Worm (Caenorhabditis elegans) whole organism, late embryonic: ENCODE data around the gene R144.11.
A peak's percentile ranks its signal among the peaks of the same experiment; 100 is the strongest.
"Not testable (repeated sequence)": the region's sequence is repeated elsewhere in the genome, so short reads cannot be mapped to it uniquely, and the experiment has no call there.

Experiments used
- C08G9.2 ChIP-seq: sonication (generic microtip); optimal IDR thresholded peaks from 2 replicates; lab custom pipeline; 2016; ENCODE audit warnings: mild to moderate bottlenecking, missing genetic modification characterization, moderate library complexity, missing compliant biosample characterization
- C38D4.7 ChIP-seq: fragments of 200-800 bp; sonication (Bioruptor generic); optimal IDR thresholded peaks from 2 replicates; lab custom pipeline; 2018; ENCODE audit warnings: mild to moderate bottlenecking, missing genetic modification characterization, moderate library complexity, missing compliant biosample characterization
- K02D7.2 ChIP-seq: sonication (generic microtip); optimal IDR thresholded peaks from 2 replicates; lab custom pipeline; 2017; ENCODE audit warnings: mild to moderate bottlenecking, missing genetic modification characterization, missing compliant biosample characterization
- T23F11.4 ChIP-seq: fragments of 200-800 bp; sonication (Bioruptor generic); optimal IDR thresholded peaks from 2 replicates; lab custom pipeline; 2018; ENCODE audit warnings: mild to moderate bottlenecking, missing genetic modification characterization, missing compliant biosample characterization
- Y22D7AL.16 ChIP-seq: sonication (generic microtip); optimal IDR thresholded peaks from 2 replicates; lab custom pipeline; 2016; ENCODE audit warnings: missing genetic modification characterization, missing compliant biosample characterization
- ahr-1 ChIP-seq: sonication (generic microtip); optimal IDR thresholded peaks from 2 replicates; lab custom pipeline; 2016; ENCODE audit warnings: missing genetic modification characterization, missing compliant biosample characterization
- ama-1 ChIP-seq: fragments of 150-350 bp; optimal IDR thresholded peaks from 2 replicates; lab custom pipeline; 2014
- ceh-14 ChIP-seq: sonication (generic microtip); optimal IDR thresholded peaks from 2 replicates; lab custom pipeline; 2016; ENCODE audit warnings: missing genotype, missing genetic modification characterization, missing compliant biosample characterization
- ceh-2 ChIP-seq: sonication (generic microtip); optimal IDR thresholded peaks from 2 replicates; lab custom pipeline; 2016; ENCODE audit warnings: missing genotype, missing genetic modification characterization, missing compliant biosample characterization
- ceh-24 ChIP-seq: sonication (generic microtip); optimal IDR thresholded peaks from 2 replicates; lab custom pipeline; 2016; ENCODE audit warnings: mild to moderate bottlenecking, missing genetic modification characterization, missing compliant biosample characterization
- ceh-30 ChIP-seq: fragments of 150-350 bp; optimal IDR thresholded peaks from 2 replicates; lab custom pipeline; 2014; ENCODE audit warnings: missing biosample characterization, missing genetic modification characterization
- ceh-34 ChIP-seq: sonication (generic microtip); optimal IDR thresholded peaks from 2 replicates; lab custom pipeline; 2016; ENCODE audit warnings: mild to moderate bottlenecking, missing genetic modification characterization, missing compliant biosample characterization
- ceh-45 ChIP-seq: fragments of 200-800 bp; sonication (Bioruptor generic); IDR thresholded peaks from 2 replicates; pipeline ENCODE4 v1.3.6; 2022; ENCODE audit warnings: missing genetic modification reagents, missing genetic modification characterization, missing compliant biosample characterization
- ceh-48 ChIP-seq: sonication (generic microtip); optimal IDR thresholded peaks from 2 replicates; lab custom pipeline; 2016; ENCODE audit warnings: missing genetic modification characterization, inconsistent platforms, missing compliant biosample characterization
- ceh-9 ChIP-seq: sonication (generic microtip); optimal IDR thresholded peaks from 2 replicates; lab custom pipeline; 2016; ENCODE audit warnings: mild to moderate bottlenecking, missing genetic modification characterization, inconsistent platforms, missing compliant biosample characterization
- che-1 ChIP-seq: sonication (generic microtip); optimal IDR thresholded peaks from 2 replicates; lab custom pipeline; 2016; ENCODE audit warnings: mild to moderate bottlenecking, missing genetic modification characterization, missing compliant biosample characterization
- dmd-4 ChIP-seq: sonication (generic microtip); optimal IDR thresholded peaks from 2 replicates; lab custom pipeline; 2016; ENCODE audit warnings: borderline replicate concordance, missing genetic modification characterization, missing compliant biosample characterization
- elt-2 ChIP-seq: sonication (generic microtip); optimal IDR thresholded peaks from 2 replicates; lab custom pipeline; 2016; ENCODE audit warnings: missing genetic modification reagents, missing genetic modification characterization, missing compliant biosample characterization
- elt-4 ChIP-seq: sonication (generic microtip); optimal IDR thresholded peaks from 2 replicates; lab custom pipeline; 2016; ENCODE audit warnings: missing genetic modification characterization, missing compliant biosample characterization
- eyg-1 ChIP-seq: sonication (generic microtip); optimal IDR thresholded peaks from 2 replicates; lab custom pipeline; 2016; ENCODE audit warnings: missing genotype, missing genetic modification characterization, missing compliant biosample characterization
- fkh-10 ChIP-seq: fragments of 150-350 bp; optimal IDR thresholded peaks from 2 replicates; lab custom pipeline; 2014; ENCODE audit warnings: missing biosample characterization, missing genetic modification reagents, missing genetic modification characterization
- fkh-6 ChIP-seq: sonication (generic microtip); optimal IDR thresholded peaks from 2 replicates; lab custom pipeline; 2016; ENCODE audit warnings: missing genetic modification characterization, missing compliant biosample characterization
- gmeb-2 ChIP-seq: sonication (generic microtip); optimal IDR thresholded peaks from 2 replicates; lab custom pipeline; 2016; ENCODE audit warnings: missing genetic modification characterization, inconsistent platforms, missing compliant biosample characterization
- hlh-13 ChIP-seq: fragments of 200-800 bp; sonication (Bioruptor generic); optimal IDR thresholded peaks from 2 replicates; lab custom pipeline; 2018; ENCODE audit warnings: mild to moderate bottlenecking, missing genetic modification characterization, missing compliant biosample characterization
- hlh-15 ChIP-seq: sonication (generic microtip); optimal IDR thresholded peaks from 2 replicates; lab custom pipeline; 2016; ENCODE audit warnings: missing genetic modification characterization, missing compliant biosample characterization
- hlh-30 ChIP-seq: sonication (generic microtip); optimal IDR thresholded peaks from 2 replicates; lab custom pipeline; 2017; ENCODE audit warnings: antibody characterized with exemption, missing genetic modification characterization, missing compliant biosample characterization; ENCODE audit not compliant: insufficient read depth
- hlh-6 ChIP-seq: sonication (generic microtip); optimal IDR thresholded peaks from 2 replicates; lab custom pipeline; 2016; ENCODE audit warnings: missing genotype, missing genetic modification characterization, missing compliant biosample characterization
- lim-6 ChIP-seq: sonication (generic microtip); optimal IDR thresholded peaks from 2 replicates; lab custom pipeline; 2016; ENCODE audit warnings: missing genetic modification characterization, missing compliant biosample characterization
- lin-11 ChIP-seq: fragments of 200-800 bp; sonication (Bioruptor generic); optimal IDR thresholded peaks from 2 replicates; lab custom pipeline; 2018; ENCODE audit warnings: mild to moderate bottlenecking, missing genetic modification characterization, missing compliant biosample characterization
- mec-3 ChIP-seq: sonication (generic microtip); optimal IDR thresholded peaks from 2 replicates; lab custom pipeline; 2016; ENCODE audit warnings: borderline replicate concordance, missing genetic modification characterization, missing compliant biosample characterization
- nhr-11 ChIP-seq: fragments of 150-350 bp; optimal IDR thresholded peaks from 2 replicates; lab custom pipeline; 2014; ENCODE audit warnings: missing biosample characterization, missing genetic modification characterization
- odd-2 ChIP-seq: sonication (generic microtip); optimal IDR thresholded peaks from 2 replicates; lab custom pipeline; 2017; ENCODE audit warnings: antibody characterized with exemption, mild to moderate bottlenecking, missing genetic modification characterization, missing compliant biosample characterization
- pag-3 ChIP-seq: sonication (generic microtip); optimal IDR thresholded peaks from 2 replicates; lab custom pipeline; 2016; ENCODE audit warnings: missing compliant biosample characterization, missing genetic modification characterization, borderline replicate concordance
- pax-1 ChIP-seq: fragments of 150-350 bp; optimal IDR thresholded peaks from 2 replicates; lab custom pipeline; 2014; ENCODE audit warnings: missing biosample characterization, missing genetic modification characterization
- pha-2 ChIP-seq: sonication (generic microtip); optimal IDR thresholded peaks from 2 replicates; lab custom pipeline; 2017; ENCODE audit warnings: mild to moderate bottlenecking, missing genetic modification characterization, missing compliant biosample characterization
- pqm-1 ChIP-seq: sonication (generic microtip); optimal IDR thresholded peaks from 2 replicates; lab custom pipeline; 2016; ENCODE audit warnings: missing genetic modification characterization, missing compliant biosample characterization
- ref-2 ChIP-seq: sonication (generic microtip); optimal IDR thresholded peaks from 2 replicates; lab custom pipeline; 2016; ENCODE audit warnings: missing genetic modification characterization, missing compliant biosample characterization
- sdc-2 ChIP-seq: sonication (generic microtip); optimal IDR thresholded peaks from 2 replicates; lab custom pipeline; 2016; ENCODE audit warnings: missing genotype, missing genetic modification characterization, missing compliant biosample characterization
- sox-2 ChIP-seq: fragments of 200-800 bp; sonication (Bioruptor generic); IDR thresholded peaks from 2 replicates; pipeline ENCODE4 v1.3.6; 2022; ENCODE audit warnings: missing genetic modification reagents, missing genetic modification characterization, missing compliant biosample characterization
- syd-9 ChIP-seq: sonication (generic microtip); optimal IDR thresholded peaks from 2 replicates; lab custom pipeline; 2016; ENCODE audit warnings: mild to moderate bottlenecking, missing genetic modification characterization, moderate library complexity, missing compliant biosample characterization
- ttx-3 ChIP-seq: sonication (generic microtip); optimal IDR thresholded peaks from 2 replicates; lab custom pipeline; 2016; ENCODE audit warnings: missing genetic modification reagents, missing genetic modification characterization, missing compliant biosample characterization
- unc-42 ChIP-seq: sonication (generic microtip); optimal IDR thresholded peaks from 2 replicates; lab custom pipeline; 2016; ENCODE audit warnings: missing genotype, missing genetic modification characterization, missing compliant biosample characterization
- unc-55 ChIP-seq: sonication (generic microtip); optimal IDR thresholded peaks from 2 replicates; lab custom pipeline; 2017; ENCODE audit warnings: missing biosample characterization, missing genetic modification reagents, missing genetic modification characterization
- ztf-16 ChIP-seq: sonication (generic microtip); optimal IDR thresholded peaks from 2 replicates; lab custom pipeline; 2017; ENCODE audit warnings: missing genetic modification characterization, missing compliant biosample characterization

R144.11 gene

DNA sequence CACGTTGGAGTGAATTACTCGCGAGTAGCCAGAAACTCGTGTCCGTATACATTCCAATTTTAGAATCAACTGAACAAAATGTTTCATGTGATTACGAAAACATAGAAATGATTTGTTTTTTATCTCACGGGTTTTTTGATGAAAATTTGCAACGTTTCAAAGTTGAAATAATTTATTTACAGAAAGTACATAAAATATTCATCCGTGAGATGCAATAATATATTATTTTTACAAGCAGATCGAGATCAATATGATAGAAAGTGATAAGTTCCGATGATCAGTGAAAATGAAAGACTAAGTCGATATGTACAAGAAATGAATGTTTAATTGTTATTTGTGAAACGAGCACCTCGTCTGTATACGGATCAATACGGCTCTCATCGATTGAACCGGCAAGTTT lies 28.3 kb downstream of the R144.11 start, which contains the start of gene C27F2.6:
TSS of gene C27F2.6 (minus strand) at position 101 of the 400 bp plus-strand sequence.
- TF ChIP-seq unc-55 (GFP tag; lab: Kevin White, UChicago); C08G9.2 (tag; lab: Kevin White, UChicago); che-1: not testable (repeated sequence)

ce11 chrIII:4968146-4968545 lies 40.5 kb downstream of the R144.11 start:
- TF ChIP-seq fkh-10 (GFP tag; lab: Kevin White, UChicago) (no peak), elt-4 (tag; lab: Kevin White, UChicago) (no peak), gmeb-2 (tag; lab: Kevin White, UChicago) (no peak), pha-2 (no peak), sdc-2 (tag; lab: Kevin White, UChicago) (no peak), nhr-11 (tag; lab: Kevin White, UChicago) (no peak)

DNA sequence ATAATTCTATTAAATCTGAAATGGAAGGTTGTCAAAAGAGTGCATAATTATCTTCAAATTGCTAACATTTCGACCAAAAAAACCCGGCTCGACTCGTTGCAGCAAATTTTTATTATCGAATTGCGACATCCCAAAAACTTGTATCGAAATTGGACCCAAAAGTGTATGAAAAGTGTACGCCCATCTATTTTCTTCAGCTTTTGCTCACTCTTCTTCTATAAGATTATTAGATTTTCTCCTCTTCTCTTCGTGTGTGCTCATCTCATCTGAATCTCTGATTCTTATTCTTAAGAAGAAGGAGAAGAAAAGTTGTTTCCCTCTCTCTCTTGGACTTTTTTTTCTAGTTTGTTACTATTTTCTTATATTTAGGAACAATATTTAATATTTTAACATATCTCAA lies 41.4 kb downstream of the R144.11 start:
- no peak for TF ChIP-seq mec-3 (tag; lab: Kevin White, UChicago)
- no peak for TF ChIP-seq odd-2 (tag; lab: Kevin White, UChicago)
- TF ChIP-seq unc-42, result peak; percentile 97
- no peak for TF ChIP-seq hlh-30

DNA sequence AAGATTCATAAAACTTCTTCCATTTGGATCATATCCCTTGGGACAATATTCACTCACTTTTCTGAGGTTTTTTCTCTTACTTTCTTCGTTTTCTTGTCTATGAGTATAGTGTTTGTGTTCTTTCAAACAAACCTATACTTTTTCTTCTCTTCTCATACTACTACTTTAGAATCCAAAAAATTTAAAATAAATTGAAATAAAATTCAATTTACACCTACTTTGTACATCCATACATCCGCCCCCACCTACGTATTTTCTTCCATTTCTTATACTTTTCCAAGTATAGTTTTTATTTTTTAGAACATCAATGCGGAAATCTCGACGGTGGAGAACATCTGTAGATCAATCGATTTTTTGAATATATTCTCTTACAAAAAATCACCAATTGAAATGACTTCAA lies 43.4 kb downstream of the R144.11 start, which contains the start of gene nca-2:
TSS of gene nca-2 (plus strand) at position 301 of the 400 bp plus-strand sequence.
- no peak for TF ChIP-seq dmd-4
- no peak for TF ChIP-seq ceh-2 (tag; lab: Kevin White, UChicago)
- TF ChIP-seq elt-2 (tag; lab: Kevin White, UChicago), result no peak
- no peak for TF ChIP-seq ztf-16 (tag; lab: Kevin White, UChicago)
- no peak for TF ChIP-seq C08G9.2 (tag; lab: Kevin White, UChicago)
- no peak for TF ChIP-seq ceh-14 (tag; lab: Kevin White, UChicago)
- no peak for TF ChIP-seq mec-3 (tag; lab: Kevin White, UChicago)
- no peak for TF ChIP-seq ceh-9 (tag; lab: Kevin White, UChicago)
- no peak for TF ChIP-seq ceh-30 (tag; lab: Kevin White, UChicago)
- no peak for TF ChIP-seq eyg-1 (tag; lab: Kevin White, UChicago)
- TF ChIP-seq pha-2, result no peak
- TF ChIP-seq hlh-6 (tag; lab: Kevin White, UChicago), result no peak
- TF ChIP-seq fkh-10 (GFP tag; lab: Kevin White, UChicago), result no peak
- no peak for TF ChIP-seq ahr-1 (tag; lab: Kevin White, UChicago)
- TF ChIP-seq pax-1 (tag; lab: Kevin White, UChicago), result no peak
- no peak for TF ChIP-seq hlh-13 (GFP tag; lab: Kevin White, UChicago)
- no peak for TF ChIP-seq pag-3 (tag; lab: Kevin White, UChicago)
- no peak for TF ChIP-seq K02D7.2

DNA sequence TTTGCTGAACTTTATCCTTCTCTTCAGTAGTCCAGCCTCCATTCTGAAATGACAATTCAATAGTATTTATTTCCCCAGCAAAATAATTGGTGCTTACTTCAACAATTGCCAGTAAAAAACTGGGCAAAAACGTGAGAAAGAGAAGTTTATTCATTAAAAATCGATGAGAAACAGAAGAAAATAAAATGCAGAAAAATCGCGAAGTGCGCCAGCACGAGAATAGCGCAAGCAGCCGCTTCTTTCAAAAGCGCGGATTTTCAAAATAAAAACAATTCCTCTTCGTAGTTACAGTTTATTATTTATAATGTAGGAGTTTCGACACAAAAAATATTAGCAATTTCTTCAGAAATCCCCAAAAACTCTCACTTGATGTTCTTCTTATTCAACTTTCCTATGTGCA lies 45.7 kb downstream of the R144.11 start, which contains the start of gene C27F2.9:
TSS of gene C27F2.9 (minus strand) at position 159 of the 400 bp plus-strand sequence.
- TF ChIP-seq dmd-4, result no peak
- peak; percentile 81 for TF ChIP-seq ceh-48 (tag; lab: Kevin White, UChicago)
- TF ChIP-seq ama-1 (lab: Kevin White, UChicago), result no peak
- TF ChIP-seq T23F11.4 (GFP tag; lab: Kevin White, UChicago), result no peak
- TF ChIP-seq sox-2, result peak; percentile 48
- peak; percentile 36 for TF ChIP-seq ttx-3 (tag; lab: Kevin White, UChicago)
- no peak for TF ChIP-seq odd-2 (tag; lab: Kevin White, UChicago)
- no peak for TF ChIP-seq pqm-1 (tag; lab: Kevin White, UChicago)
- peak; percentile 51 for TF ChIP-seq ceh-34 (tag; lab: Kevin White, UChicago)
- peak; percentile 50 for TF ChIP-seq sdc-2 (tag; lab: Kevin White, UChicago)
- TF ChIP-seq syd-9 (tag; lab: Kevin White, UChicago), result no peak
- peak; percentile 16 for TF ChIP-seq Y22D7AL.16
- TF ChIP-seq lim-6 (tag; lab: Kevin White, UChicago), result no peak
- no peak for TF ChIP-seq hlh-15 (tag; lab: Kevin White, UChicago)
- TF ChIP-seq pha-2, result no peak
- TF ChIP-seq elt-2 (tag; lab: Kevin White, UChicago), result peak; percentile 61
- TF ChIP-seq ceh-45, result no peak
- TF ChIP-seq ceh-24 (tag; lab: Kevin White, UChicago), result no peak
- no peak for TF ChIP-seq ceh-14 (tag; lab: Kevin White, UChicago)
- no peak for TF ChIP-seq che-1
- no peak for TF ChIP-seq fkh-6 (tag; lab: Kevin White, UChicago)
- peak; percentile 47 for TF ChIP-seq ref-2
- no peak for TF ChIP-seq pag-3 (tag; lab: Kevin White, UChicago)
- TF ChIP-seq lin-11 (tag; lab: Kevin White, UChicago), result peak; percentile 25
- TF ChIP-seq C08G9.2 (tag; lab: Kevin White, UChicago), result peak; percentile 4
- no peak for TF ChIP-seq mec-3 (tag; lab: Kevin White, UChicago)
- TF ChIP-seq C38D4.7, result no peak
